Fruit fly (Drosophila melanogaster) ovary, adult (tissue): Measurements from ENCODE around the gene Mettl2.
A peak's percentile ranks its signal among the peaks of the same experiment; 100 is the strongest.

ENCODE experiments used
- CG17801 ChIP-seq: fragments of 200-800 bp; optimal IDR thresholded peaks from 2 replicates; lab custom pipeline; 2019; ENCODE audit warnings: missing biosample characterization, mild to moderate bottlenecking, missing genetic modification characterization, moderate library complexity; ENCODE audit not compliant: partially characterized antibody

Gene Mettl2

DNA sequence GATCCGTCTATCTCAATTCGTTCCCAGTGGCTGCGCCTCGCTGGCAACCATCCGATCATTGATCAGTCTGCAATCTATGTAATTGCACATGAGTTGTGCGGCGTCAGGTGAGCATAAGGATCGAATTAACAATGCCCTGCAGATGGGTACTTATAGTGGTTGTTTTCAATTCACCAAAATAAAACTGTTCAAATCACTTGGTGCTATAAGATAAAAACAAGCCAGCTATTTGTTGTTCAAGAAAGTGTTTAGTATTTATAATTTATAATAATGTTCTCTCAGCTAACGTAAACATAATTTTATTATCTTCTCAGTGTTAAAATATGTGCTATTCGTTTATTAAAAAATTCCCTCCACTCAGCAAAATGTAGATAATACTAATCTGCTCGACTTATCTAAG lies 23.3 kb downstream of the Mettl2 start, which contains the start of gene CG12105:
TSS of gene CG12105 (minus strand) at position 101 of the 400 bp plus-strand sequence.
- no peak for TF ChIP-seq CG17801

dm6 chr3L:1614465-1615084 lies 24.5 kb downstream of the Mettl2 start:
- TF ChIP-seq CG17801: no peak

DNA sequence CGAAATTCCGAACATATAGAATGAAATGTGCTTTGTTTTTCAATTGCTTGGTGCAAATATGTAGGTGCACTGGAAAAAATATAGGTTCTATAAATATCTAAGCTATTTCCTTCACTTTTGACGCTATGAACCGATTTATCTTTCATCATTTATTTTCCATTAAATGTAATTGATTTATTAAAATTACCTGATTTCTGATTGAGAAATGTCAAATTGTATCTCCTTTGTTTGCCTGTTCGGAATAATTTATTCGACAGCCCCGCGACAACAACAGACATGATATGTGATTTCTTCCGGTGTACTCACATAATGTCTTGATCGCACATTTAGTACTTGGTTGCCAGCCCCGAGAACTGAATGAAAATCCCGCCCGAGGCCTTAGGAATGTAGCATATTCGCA lies 29.4 kb downstream of the Mettl2 start:
- TF ChIP-seq CG17801: no peak

DNA sequence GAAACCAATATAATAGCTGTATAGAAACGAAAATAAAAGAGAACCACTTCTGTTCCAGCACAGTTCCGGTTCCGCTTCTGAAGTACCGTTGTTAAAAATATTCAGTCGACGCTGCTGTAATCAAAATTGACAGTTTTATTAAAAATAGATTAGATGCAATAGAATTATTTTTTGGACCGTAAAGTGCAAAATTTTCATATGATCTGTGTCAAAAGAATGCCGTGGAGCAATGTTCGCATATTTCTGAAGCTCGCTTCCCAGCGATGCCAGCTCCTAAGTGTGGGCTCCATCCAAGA lies 36.3 kb downstream of the Mettl2 start, which contains the start of the genes CG18170 and CG33791:
TSS of gene CG18170 (plus strand) at position 122 of the 296 bp plus-strand sequence.
TSS of gene CG33791 (plus strand) at position 122 of the 296 bp plus-strand sequence.
- no peak for TF ChIP-seq CG17801

DNA sequence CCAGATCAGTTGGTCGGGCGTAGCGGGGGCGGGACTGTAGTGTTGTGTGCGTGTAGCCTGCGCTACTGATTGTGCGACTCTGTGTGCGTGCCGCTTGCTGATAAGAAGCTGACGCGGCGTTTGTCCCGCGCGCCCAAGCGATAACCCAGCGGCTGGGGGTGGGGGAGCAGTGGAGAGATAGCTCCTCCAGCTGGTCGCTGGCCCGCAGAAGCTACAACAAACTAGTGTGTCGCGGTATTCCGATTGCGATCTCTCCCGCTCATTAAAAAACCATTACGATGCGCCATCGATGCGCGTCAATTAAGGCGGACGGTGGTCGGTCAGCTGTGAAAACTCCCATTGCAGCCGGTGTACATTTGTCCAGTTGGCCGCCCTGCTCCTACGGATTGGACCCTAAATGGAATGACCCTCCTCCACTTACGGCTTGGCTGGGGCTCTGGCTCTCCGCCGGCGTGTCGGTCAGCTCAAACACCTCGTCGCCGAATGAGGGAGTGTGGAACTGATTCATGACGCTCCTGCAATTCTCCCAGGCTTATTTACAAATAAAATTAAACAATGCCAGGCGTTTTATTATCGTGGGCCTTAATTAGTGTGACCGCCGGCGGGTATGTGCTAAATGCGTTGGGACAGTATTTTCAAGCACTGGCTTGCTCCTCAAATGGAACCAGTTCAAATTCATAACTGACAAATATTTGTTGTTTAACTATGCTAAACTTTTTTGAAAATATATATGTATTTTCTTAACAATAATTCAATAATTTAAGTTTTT lies 36.8 kb downstream of the Mettl2 start, which contains the start of gene CG12104:
TSS of gene CG12104 (minus strand) at position 611 of the 769 bp plus-strand sequence.
- no peak for TF ChIP-seq CG17801

DNA sequence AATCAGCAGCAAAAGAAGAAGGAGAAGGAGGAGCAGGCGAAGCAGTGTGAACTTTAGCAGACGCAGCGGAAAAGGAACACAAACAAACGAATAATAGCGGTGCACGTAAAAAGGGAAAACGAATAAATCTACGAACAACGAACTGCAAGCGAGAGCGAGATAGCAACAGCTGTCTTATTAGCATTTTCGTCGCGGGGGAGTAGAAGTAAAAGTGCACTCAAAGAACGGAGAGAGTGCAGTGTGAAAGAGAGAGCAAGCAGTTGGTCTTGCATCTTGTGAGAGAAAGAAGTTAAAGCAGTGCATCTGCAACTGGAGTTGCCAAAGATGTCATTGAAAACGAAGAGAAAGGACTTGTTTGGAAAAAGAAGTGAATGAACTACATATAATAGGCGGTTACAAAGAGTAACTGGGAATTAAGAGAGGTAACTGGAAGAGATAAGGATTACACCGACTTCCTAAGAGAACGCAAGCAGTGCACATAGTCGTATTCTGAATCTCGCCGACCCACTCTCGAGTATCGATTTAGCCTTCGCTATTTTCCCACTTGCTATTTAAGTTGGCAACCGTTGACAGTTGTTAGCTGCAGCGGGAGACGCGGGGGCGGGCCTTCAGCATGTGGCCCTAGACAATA lies 46.1 kb downstream of the Mettl2 start:
- TF ChIP-seq CG17801: peak; percentile 40

DNA sequence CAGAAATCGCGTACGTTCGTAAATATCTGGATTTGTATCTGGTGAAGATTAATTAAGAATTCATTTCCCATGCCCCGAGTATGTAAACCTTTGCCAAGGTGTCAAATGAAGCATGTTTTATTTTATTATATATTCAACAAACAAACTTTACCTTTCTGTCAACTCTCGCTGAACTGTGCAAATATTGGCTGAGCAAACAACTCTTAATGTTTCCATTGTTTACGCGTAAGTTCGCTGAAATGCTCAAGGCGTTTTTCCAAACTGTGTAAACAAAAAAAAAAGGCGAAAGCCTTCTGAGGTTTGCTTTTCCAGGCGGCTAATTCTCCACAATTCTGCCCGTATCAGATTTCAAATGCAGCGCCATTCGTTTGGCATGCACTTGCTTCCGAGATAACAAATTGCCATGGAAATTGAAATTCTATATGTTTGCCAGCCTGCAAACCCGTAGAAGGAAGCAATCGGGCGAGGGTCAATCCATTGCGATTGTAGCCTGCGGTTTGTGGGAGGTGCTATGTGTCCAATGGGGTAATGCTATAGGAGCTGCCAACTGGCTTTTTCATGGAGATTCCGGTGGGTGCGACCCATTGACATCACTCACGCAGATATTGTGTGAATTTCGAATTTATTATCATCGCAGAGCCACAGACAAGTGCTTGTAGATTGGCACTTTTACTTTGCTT lies 47.2 kb downstream of the Mettl2 start:
- TF ChIP-seq CG17801: no peak

DNA sequence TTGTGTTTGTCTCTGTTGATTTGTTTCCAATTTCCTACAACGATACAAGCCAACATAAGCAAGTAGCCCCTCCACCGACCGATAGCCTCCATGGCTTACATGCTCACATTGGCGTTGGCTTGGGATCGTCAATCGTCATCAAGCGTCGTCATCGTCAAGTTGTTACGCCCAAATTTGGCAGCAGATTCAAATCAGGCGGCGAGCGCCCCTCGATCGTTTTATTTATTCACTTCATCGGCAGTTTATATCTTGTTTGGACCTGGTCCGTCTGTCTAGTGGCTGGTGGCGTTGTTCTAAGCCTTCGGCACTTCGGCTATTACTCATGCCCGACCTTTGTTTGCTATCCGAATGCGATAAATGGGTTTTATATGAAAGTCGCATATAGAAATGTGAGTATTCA lies 48.8 kb downstream of the Mettl2 start:
- no peak for TF ChIP-seq CG17801
